Fruit fly (Drosophila melanogaster) whole organism, embryonic: ENCODE measurements around the gene Nepl4.

Source experiments
- Abd-B ChIP-seq: fragments of 200-800 bp; sonication (Bioruptor generic); optimal IDR thresholded peaks from 2 replicates; lab custom pipeline; 2018; ENCODE audit warnings: missing biosample characterization, mild to moderate bottlenecking, missing genetic modification characterization, moderate library complexity
- C15 ChIP-seq: fragments of 200-800 bp; sonication (Bioruptor generic); IDR thresholded peaks from 3 replicates; pipeline ENCODE4 v1.3.6; 2022; ENCODE audit warnings: missing biosample characterization, missing genetic modification characterization
- CG10321 ChIP-seq: fragments of 200-800 bp; sonication (Bioruptor generic); IDR thresholded peaks from 2 replicates; pipeline ENCODE4 v1.3.6; 2022; ENCODE audit warnings: missing biosample characterization, missing genetic modification characterization
- CG10462 ChIP-seq: fragments of 200-800 bp; sonication (Bioruptor generic); optimal IDR thresholded peaks from 2 replicates; lab custom pipeline; 2016; ENCODE audit warnings: missing biosample characterization, missing genetic modification characterization
- CG11093 ChIP-seq: fragments of 200-800 bp; sonication (Bioruptor generic); IDR thresholded peaks from 3 replicates; pipeline ENCODE4 v1.3.6; 2022; ENCODE audit warnings: missing biosample characterization, missing genetic modification characterization
- CG11696 ChIP-seq: fragments of 200-800 bp; sonication (Bioruptor generic); IDR thresholded peaks from 2 replicates; pipeline ENCODE4 v1.3.6; 2022; ENCODE audit warnings: missing biosample characterization, missing genetic modification characterization
- CG12071 ChIP-seq: fragments of 200-800 bp; sonication (Bioruptor generic); optimal IDR thresholded peaks from 3 replicates; lab custom pipeline; 2018; ENCODE audit warnings: missing biosample characterization, mild to moderate bottlenecking, missing genetic modification characterization
- CG12744 ChIP-seq: fragments of 200-800 bp; sonication (Bioruptor generic); optimal IDR thresholded peaks from 2 replicates; lab custom pipeline; 2016; ENCODE audit warnings: missing biosample characterization, missing genetic modification characterization
- CG12769 ChIP-seq: fragments of 200-800 bp; sonication (Bioruptor generic); optimal IDR thresholded peaks from 2 replicates; lab custom pipeline; 2019; ENCODE audit warnings: missing biosample characterization, mild to moderate bottlenecking, missing genetic modification characterization, moderate library complexity
- CG14441 ChIP-seq: fragments of 200-800 bp; sonication (Bioruptor generic); IDR thresholded peaks from 2 replicates; pipeline ENCODE4 v1.3.6; 2022; ENCODE audit warnings: missing biosample characterization, missing genetic modification characterization
- CG14667 ChIP-seq: fragments of 200-800 bp; sonication (Bioruptor generic); IDR thresholded peaks from 2 replicates; pipeline ENCODE4 v1.3.6; 2022; ENCODE audit warnings: missing biosample characterization, missing genetic modification characterization
- CG17359 ChIP-seq: fragments of 200-800 bp; sonication (Bioruptor generic); optimal IDR thresholded peaks from 3 replicates; lab custom pipeline; 2018; ENCODE audit warnings: missing biosample characterization, mild to moderate bottlenecking, missing genetic modification characterization, moderate library complexity
- CG17361 ChIP-seq: fragments of 200-800 bp; sonication (Bioruptor generic); IDR thresholded peaks from 3 replicates; pipeline ENCODE4 v1.3.6; 2022; ENCODE audit warnings: missing biosample characterization, missing genetic modification characterization
- CG17568 ChIP-seq: fragments of 200-800 bp; sonication (Bioruptor generic); optimal IDR thresholded peaks from 2 replicates; lab custom pipeline; 2018; ENCODE audit warnings: missing biosample characterization, mild to moderate bottlenecking, missing genetic modification characterization, moderate library complexity
- CG2875 ChIP-seq: fragments of 200-800 bp; sonication (Bioruptor generic); optimal IDR thresholded peaks from 2 replicates; lab custom pipeline; 2017; ENCODE audit warnings: missing biosample characterization, mild to moderate bottlenecking, missing genetic modification characterization, missing genetic modification reagents
- CG2889 ChIP-seq: fragments of 200-800 bp; sonication (Bioruptor generic); IDR thresholded peaks from 3 replicates; pipeline ENCODE4 v1.3.6; 2022; ENCODE audit warnings: missing biosample characterization, missing genetic modification characterization
- CG34422 ChIP-seq: fragments of 200-800 bp; sonication (Bioruptor generic); IDR thresholded peaks from 3 replicates; pipeline ENCODE4 v1.3.6; 2022; ENCODE audit warnings: missing biosample characterization, missing genetic modification characterization
- CG4360 ChIP-seq: fragments of 200-800 bp; sonication (Bioruptor generic); IDR thresholded peaks from 2 replicates; pipeline ENCODE4 v1.3.6; 2022; ENCODE audit warnings: missing biosample characterization, missing genetic modification characterization
- CG7745 ChIP-seq: fragments of 200-800 bp; sonication (Bioruptor generic); optimal IDR thresholded peaks from 2 replicates; lab custom pipeline; 2018; ENCODE audit warnings: missing biosample characterization, mild to moderate bottlenecking, missing genetic modification characterization, moderate library complexity
- Dp ChIP-seq: fragments of 200-800 bp; sonication (Bioruptor generic); optimal IDR thresholded peaks from 2 replicates; lab custom pipeline; 2018; ENCODE audit warnings: missing biosample characterization, mild to moderate bottlenecking, missing genetic modification characterization, moderate library complexity
- Drgx ChIP-seq: fragments of 200-800 bp; sonication (Bioruptor generic); IDR thresholded peaks from 2 replicates; pipeline ENCODE4 v1.3.6; 2022; ENCODE audit warnings: missing biosample characterization, missing genetic modification characterization
- Hand ChIP-seq: fragments of 200-800 bp; sonication (Bioruptor generic); optimal IDR thresholded peaks from 2 replicates; lab custom pipeline; 2017; ENCODE audit warnings: mild to moderate bottlenecking, missing biosample characterization, missing genetic modification reagents, missing genetic modification characterization
- Hey ChIP-seq: fragments of 200-800 bp; sonication (Bioruptor generic); optimal IDR thresholded peaks from 3 replicates; lab custom pipeline; 2018; ENCODE audit warnings: missing biosample characterization, mild to moderate bottlenecking, missing genetic modification characterization
- HmgD ChIP-seq: fragments of 200-800 bp; sonication (Bioruptor generic); optimal IDR thresholded peaks from 3 replicates; lab custom pipeline; 2016; ENCODE audit warnings: missing biosample characterization, missing genetic modification characterization
- Hmx ChIP-seq: fragments of 200-800 bp; sonication (Bioruptor generic); optimal IDR thresholded peaks from 2 replicates; lab custom pipeline; 2016; ENCODE audit warnings: missing biosample characterization, missing genetic modification characterization
- Hr3 ChIP-seq: fragments of 200-800 bp; sonication (Bioruptor generic); optimal IDR thresholded peaks from 3 replicates; lab custom pipeline; 2016; ENCODE audit warnings: missing biosample characterization, missing genetic modification characterization
- Lim3 ChIP-seq: fragments of 200-800 bp; sonication (Bioruptor generic); IDR thresholded peaks from 2 replicates; pipeline ENCODE4 v1.3.6; 2022; ENCODE audit warnings: missing biosample characterization, missing genetic modification characterization
- MBD-R2 ChIP-seq: fragments of 200-800 bp; sonication (Bioruptor generic); IDR thresholded peaks from 2 replicates; pipeline ENCODE4 v1.3.6; 2022; ENCODE audit warnings: missing biosample characterization, missing genetic modification characterization
- NFAT ChIP-seq: fragments of 200-800 bp; sonication (Bioruptor generic); IDR thresholded peaks from 2 replicates; pipeline ENCODE4 v1.3.6; 2022; ENCODE audit warnings: missing biosample characterization, missing genetic modification characterization
- bab2 ChIP-seq: fragments of 200-800 bp; sonication (Bioruptor generic); optimal IDR thresholded peaks from 2 replicates; lab custom pipeline; 2016; ENCODE audit warnings: missing biosample characterization, missing genetic modification characterization
- en ChIP-seq: fragments of 200-800 bp; sonication (Bioruptor generic); optimal IDR thresholded peaks from 2 replicates; lab custom pipeline; 2016; ENCODE audit warnings: missing biosample characterization, missing genetic modification characterization
- grau ChIP-seq: fragments of 200-800 bp; optimal IDR thresholded peaks from 3 replicates; lab custom pipeline; 2019; ENCODE audit warnings: missing biosample characterization, mild to moderate bottlenecking, missing genetic modification characterization, moderate library complexity
- ham ChIP-seq: fragments of 200-800 bp; sonication (Bioruptor generic); IDR thresholded peaks from 2 replicates; pipeline ENCODE4 v1.3.6; 2022; ENCODE audit warnings: missing biosample characterization, missing genetic modification characterization
- knrl ChIP-seq: fragments of 200-800 bp; sonication (Bioruptor generic); IDR thresholded peaks from 3 replicates; pipeline ENCODE4 v1.3.6; 2022; ENCODE audit warnings: missing biosample characterization, missing genetic modification characterization; ENCODE audit not compliant: partially characterized antibody
- lilli ChIP-seq: fragments of 200-800 bp; sonication (Bioruptor generic); optimal IDR thresholded peaks from 3 replicates; lab custom pipeline; 2016; ENCODE audit warnings: missing biosample characterization, missing genetic modification characterization
- oc ChIP-seq: fragments of 200-800 bp; sonication (Bioruptor generic); optimal IDR thresholded peaks from 2 replicates; lab custom pipeline; 2018; ENCODE audit warnings: missing biosample characterization, mild to moderate bottlenecking, missing genetic modification characterization, moderate library complexity
- odd ChIP-seq: fragments of 200-800 bp; sonication (Bioruptor generic); optimal IDR thresholded peaks from 2 replicates; lab custom pipeline; 2017; ENCODE audit warnings: missing biosample characterization, mild to moderate bottlenecking, missing genetic modification characterization
- row ChIP-seq: fragments of 200-800 bp; sonication (Bioruptor generic); IDR thresholded peaks from 3 replicates; pipeline ENCODE4 v1.3.6; 2022; ENCODE audit warnings: missing biosample characterization, missing genetic modification characterization
- scrt ChIP-seq: fragments of 200-800 bp; sonication (Bioruptor generic); optimal IDR thresholded peaks from 2 replicates; lab custom pipeline; 2018; ENCODE audit warnings: missing biosample characterization, mild to moderate bottlenecking, missing genetic modification characterization, moderate library complexity
- sim ChIP-seq: fragments of 200-800 bp; sonication (Bioruptor generic); IDR thresholded peaks from 2 replicates; pipeline ENCODE4 v1.3.6; 2022; ENCODE audit warnings: missing biosample characterization, missing genetic modification characterization
- sima ChIP-seq: fragments of 200-800 bp; sonication (Bioruptor generic); optimal IDR thresholded peaks from 2 replicates; lab custom pipeline; 2016; ENCODE audit warnings: missing biosample characterization, missing genetic modification characterization
- slou ChIP-seq: fragments of 200-800 bp; sonication (Bioruptor generic); optimal IDR thresholded peaks from 3 replicates; lab custom pipeline; 2016; ENCODE audit warnings: missing biosample characterization, missing genetic modification characterization
- so ChIP-seq: fragments of 200-800 bp; sonication (Bioruptor generic); IDR thresholded peaks from 3 replicates; pipeline ENCODE4 v1.3.6; 2022; ENCODE audit warnings: missing biosample characterization, missing genetic modification characterization
- tgo ChIP-seq: fragments of 200-800 bp; sonication (Bioruptor generic); IDR thresholded peaks from 3 replicates; pipeline ENCODE4 v1.3.6; 2022; ENCODE audit warnings: missing biosample characterization, missing genetic modification characterization
- tll ChIP-seq, 2 experiments: fragments of 200-800 bp in 1 of 2; fragments of >200 bp in 1 of 2; sonication (Bioruptor generic) in 1 of 2; optimal IDR thresholded peaks; 2 replicates each; lab custom pipeline; 2017 to 2019; ENCODE audit warnings: missing biosample characterization in 2 of 2, missing genetic modification characterization in 2 of 2, mild to moderate bottlenecking in 1 of 2, moderate library complexity in 1 of 2
- tna ChIP-seq: fragments of 200-800 bp; sonication (Bioruptor generic); IDR thresholded peaks from 2 replicates; pipeline ENCODE4 v1.3.6; 2022; ENCODE audit warnings: missing biosample characterization, missing genetic modification characterization; ENCODE audit not compliant: partially characterized antibody
- unc-4 ChIP-seq: fragments of 200-800 bp; sonication (Bioruptor generic); IDR thresholded peaks from 2 replicates; pipeline ENCODE4 v1.3.6; 2022; ENCODE audit warnings: missing biosample characterization, missing genetic modification characterization; ENCODE audit not compliant: partially characterized antibody
- unpg ChIP-seq: fragments of 200-800 bp; sonication (Bioruptor generic); optimal IDR thresholded peaks from 3 replicates; lab custom pipeline; 2018; ENCODE audit warnings: missing biosample characterization, mild to moderate bottlenecking, missing genetic modification characterization, moderate library complexity
- yki ChIP-seq: fragments of >200 bp; optimal IDR thresholded peaks from 3 replicates; lab custom pipeline; 2018

Gene Nepl4

DNA sequence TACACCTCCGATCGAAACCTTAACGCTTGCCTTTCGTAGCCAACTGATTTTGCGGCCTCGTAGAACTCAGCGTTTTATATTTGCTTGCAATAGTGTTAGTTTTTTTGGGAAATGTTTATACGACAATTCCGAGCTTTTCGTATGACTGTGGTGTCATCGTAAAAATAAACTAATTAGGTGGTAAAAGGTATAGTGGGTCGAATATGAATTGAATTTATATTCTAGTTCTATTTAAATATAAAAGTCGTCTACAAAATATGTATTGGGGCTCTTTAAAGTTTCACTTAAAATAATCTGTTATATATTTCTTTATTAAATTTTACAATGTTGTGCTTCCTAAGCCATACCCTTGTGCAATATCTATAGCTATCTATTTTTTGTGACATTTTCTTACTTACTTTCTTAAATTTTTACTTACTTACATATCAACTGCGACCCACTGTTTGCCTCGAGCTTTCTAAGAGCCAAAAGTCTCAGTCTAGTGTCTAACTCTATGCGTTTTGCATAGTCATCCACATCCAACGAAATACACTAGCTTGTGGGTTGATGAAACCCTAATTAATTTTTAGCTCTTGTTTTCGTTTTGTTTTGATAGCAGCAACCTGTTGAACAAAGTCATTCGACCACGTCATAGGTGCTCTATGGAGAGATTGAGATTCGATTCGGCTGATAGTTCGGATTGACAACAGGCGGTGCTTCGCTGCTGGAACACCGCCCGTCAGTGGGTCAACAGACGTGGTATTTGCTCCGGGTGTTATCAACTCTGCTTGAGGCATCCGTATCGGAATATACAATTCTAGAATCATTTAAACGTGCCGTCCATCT, 16.5 kb upstream of the Nepl4 start, which contains the start of gene CG9498 (continued):
- TF ChIP-seq CG12769 (no peak), so (GFP tag; lab: Robert Waterston, UW) (peak; percentile 79), scrt (GFP tag; lab: Kevin White, UChicago) (peak; percentile 80), CG12744 (no peak), CG12071 (GFP tag; lab: Kevin White, UChicago) (no peak), unpg (GFP tag; lab: Kevin White, UChicago) (peak; percentile 85), unc-4 (GFP tag; lab: Robert Waterston, UW) (no peak), HmgD (no peak), CG17359 (peak; percentile 86), lilli (GFP tag; lab: Kevin White, UChicago) (peak; percentile 67), Hr3 (GFP tag; lab: Kevin White, UChicago) (peak; percentile 71), CG10321 (peak; percentile 49; the same call in 1 of the 2 replicates), slou (GFP tag; lab: Kevin White, UChicago) (peak; percentile 68), CG11696 (GFP tag; lab: Robert Waterston, UW) (peak; percentile 64), Lim3 (GFP tag; lab: Robert Waterston, UW) (no peak; the same call in 1 of the 2 replicates), CG17568 (GFP tag; lab: Kevin White, UChicago) (no peak), Dp (GFP tag; lab: Kevin White, UChicago) (no peak), sim (GFP tag; lab: Robert Waterston, UW) (no peak), en (GFP tag; lab: Kevin White, UChicago) (no peak), bab2 (GFP tag; lab: Kevin White, UChicago) (no peak), CG2875 (GFP tag; lab: Kevin White, UChicago) (peak; percentile 39), CG14667 (GFP tag; lab: Robert Waterston, UW) (peak; percentile 67), knrl (no peak), Hmx (peak; percentile 21), CG17361 (GFP tag; lab: Robert Waterston, UW) (peak; percentile 86), row (GFP tag; lab: Robert Waterston, UW) (peak; percentile 90), oc (peak; percentile 24), tll (GFP tag; optimal IDR thresholded peaks at IDR 0.05; lab: Kevin White, UChicago) (no peak), NFAT (GFP tag; lab: Robert Waterston, UW) (peak; percentile 61), grau (tag; lab: Kevin White, UChicago) (peak; percentile 91), C15 (GFP tag; lab: Robert Waterston, UW) (peak; percentile 83), Hand (GFP tag; lab: Kevin White, UChicago) (peak; percentile 92), CG34422 (GFP tag; lab: Robert Waterston, UW) (peak; percentile 69; the same call in 2 of the 3 replicates), CG2889 (GFP tag; lab: Robert Waterston, UW) (peak; percentile 44; the same call in 1 of the 3 replicates), odd (GFP tag; lab: Kevin White, UChicago) (peak; percentile 78), tna (GFP tag; lab: Robert Waterston, UW) (no peak), CG14441 (GFP tag; lab: Robert Waterston, UW) (peak; percentile 83), CG7745 (tag; lab: Kevin White, UChicago) (no peak), CG11093 (peak; percentile 40; the same call in 1 of the 3 replicates), yki (lab: Kevin White, UChicago) (no peak), CG4360 (GFP tag; lab: Robert Waterston, UW) (no peak), Abd-B (peak; percentile 66), sima (no peak), Drgx (no peak), tgo (peak; percentile 70; the same call in 2 of the 3 replicates), ham (GFP tag; lab: Robert Waterston, UW) (0 out of 2 replicates have a peak, but pooled peaks have one; percentile 64), CG10462 (GFP tag; lab: Kevin White, UChicago) (peak; percentile 4), MBD-R2 (GFP tag; lab: Robert Waterston, UW) (peak; percentile 14; the same call in 1 of the 2 replicates), Hey (no peak)
